Worm (Caenorhabditis elegans) whole organism, L1 larva: ENCODE results near the gene str-143.

Experiments used
- C04F5.9 ChIP-seq: sonication (generic microtip); optimal IDR thresholded peaks from 2 replicates; lab custom pipeline; 2016; ENCODE audit warnings: missing genetic modification characterization, missing compliant biosample characterization
- C34B4.2 ChIP-seq: sonication (generic microtip); optimal IDR thresholded peaks from 2 replicates; lab custom pipeline; 2017; ENCODE audit warnings: mild to moderate bottlenecking, missing genetic modification characterization, missing compliant biosample characterization
- aly-2 ChIP-seq: fragments of 150-350 bp; optimal IDR thresholded peaks from 2 replicates; lab custom pipeline; 2014; ENCODE audit warnings: missing biosample characterization, missing genetic modification characterization
- blmp-1 ChIP-seq: fragments of 150-350 bp; optimal IDR thresholded peaks from 2 replicates; lab custom pipeline; 2014; ENCODE audit warnings: missing biosample characterization, missing genetic modification characterization
- ceh-63 ChIP-seq: fragments of 200-800 bp; sonication (Bioruptor generic); optimal IDR thresholded peaks from 2 replicates; lab custom pipeline; 2018; ENCODE audit warnings: mild to moderate bottlenecking, missing genetic modification characterization, missing compliant biosample characterization
- dpl-1 ChIP-seq, 3 experiments: fragments of 150-350 bp in 2 of 3; sonication (generic microtip) in 1 of 3; optimal IDR thresholded peaks; 2 replicates each; lab custom pipeline; 2014 to 2017; ENCODE audit warnings: missing biosample characterization in 3 of 3, missing genetic modification characterization in 3 of 3, missing genetic modification reagents in 3 of 3
- dsc-1 ChIP-seq: sonication (generic microtip); optimal IDR thresholded peaks from 2 replicates; lab custom pipeline; 2016; ENCODE audit warnings: mild to moderate bottlenecking, missing genetic modification characterization, missing compliant biosample characterization
- egl-27 ChIP-seq, 2 experiments: fragments of 150-350 bp in 1 of 2; sonication (generic microtip); optimal IDR thresholded peaks; 3 replicates each; lab custom pipeline; 2017 to 2018; ENCODE audit warnings: missing biosample characterization in 2 of 2, missing genetic modification characterization in 2 of 2, missing genetic modification reagents in 2 of 2
- elt-2 ChIP-seq: sonication (generic microtip); optimal IDR thresholded peaks from 2 replicates; lab custom pipeline; 2016; ENCODE audit warnings: missing genetic modification characterization, mild to moderate bottlenecking, inconsistent platforms, missing compliant biosample characterization, missing genetic modification reagents
- elt-3 ChIP-seq, 6 experiments: fragments of 150-350 bp in 1 of 6; sonication (generic microtip); optimal IDR thresholded peaks; 2 replicates each; lab custom pipeline; 2017 to 2018; ENCODE audit warnings: missing biosample characterization in 6 of 6, missing genetic modification characterization in 6 of 6, inconsistent platforms in 1 of 6
- fkh-10 ChIP-seq: sonication (generic microtip); optimal IDR thresholded peaks from 2 replicates; lab custom pipeline; 2017; ENCODE audit warnings: missing biosample characterization, missing genetic modification reagents, missing genetic modification characterization
- fkh-8 ChIP-seq: sonication (generic microtip); optimal IDR thresholded peaks from 2 replicates; lab custom pipeline; 2016; ENCODE audit warnings: mild to moderate bottlenecking, missing genetic modification characterization, missing compliant biosample characterization
- fos-1 ChIP-seq: fragments of 150-350 bp; optimal IDR thresholded peaks from 2 replicates; lab custom pipeline; 2014; ENCODE audit warnings: missing biosample characterization, missing genetic modification characterization
- hlh-17 ChIP-seq: fragments of 200-800 bp; sonication (Bioruptor generic); optimal IDR thresholded peaks from 2 replicates; lab custom pipeline; 2018; ENCODE audit warnings: missing genetic modification characterization, mild to moderate bottlenecking, missing compliant biosample characterization, moderate library complexity, borderline replicate concordance
- hpl-2 ChIP-seq: fragments of 150-350 bp; optimal IDR thresholded peaks from 2 replicates; lab custom pipeline; 2014; ENCODE audit warnings: missing biosample characterization, missing genetic modification reagents, missing genetic modification characterization
- isw-1 ChIP-seq: fragments of 200-800 bp; sonication (Bioruptor generic); IDR thresholded peaks from 2 replicates; pipeline ENCODE4 v1.3.6; 2022; ENCODE audit warnings: missing genetic modification characterization, missing compliant biosample characterization
- jun-1 ChIP-seq: fragments of 150-350 bp; optimal IDR thresholded peaks from 2 replicates; lab custom pipeline; 2014; ENCODE audit warnings: missing biosample characterization, missing genetic modification reagents, missing genetic modification characterization
- lin-39 ChIP-seq: fragments of 150-350 bp; optimal IDR thresholded peaks from 2 replicates; lab custom pipeline; 2014; ENCODE audit warnings: missing biosample characterization, missing genetic modification reagents, missing genetic modification characterization
- mdl-1 ChIP-seq, 2 experiments: fragments of 150-350 bp; optimal IDR thresholded peaks; 2 replicates each; lab custom pipeline; 2014 to 2017; ENCODE audit warnings: missing biosample characterization in 2 of 2, missing genetic modification characterization in 2 of 2, inconsistent platforms in 1 of 2
- nhr-11 ChIP-seq: fragments of 150-350 bp; optimal IDR thresholded peaks from 2 replicates; lab custom pipeline; 2014; ENCODE audit warnings: missing biosample characterization, missing genetic modification characterization
- nhr-12 ChIP-seq: sonication (generic microtip); optimal IDR thresholded peaks from 2 replicates; lab custom pipeline; 2017; ENCODE audit warnings: missing biosample characterization, missing genetic modification characterization
- nhr-20 ChIP-seq: sonication (generic microtip); optimal IDR thresholded peaks from 2 replicates; lab custom pipeline; 2016; ENCODE audit warnings: mild to moderate bottlenecking, missing genetic modification characterization, missing compliant biosample characterization
- nhr-237 ChIP-seq: fragments of 150-350 bp; optimal IDR thresholded peaks from 2 replicates; lab custom pipeline; 2014; ENCODE audit warnings: missing biosample characterization, missing genetic modification characterization
- nhr-28 ChIP-seq: fragments of 150-350 bp; optimal IDR thresholded peaks from 2 replicates; lab custom pipeline; 2014; ENCODE audit warnings: missing biosample characterization, missing genetic modification characterization
- nhr-47 ChIP-seq: sonication (generic microtip); optimal IDR thresholded peaks from 2 replicates; lab custom pipeline; 2016; ENCODE audit warnings: mild to moderate bottlenecking, missing genetic modification characterization, moderate library complexity, missing compliant biosample characterization
- nhr-77 ChIP-seq: fragments of 150-350 bp; optimal IDR thresholded peaks from 2 replicates; lab custom pipeline; 2014; ENCODE audit warnings: missing biosample characterization, missing genetic modification characterization
- nhr-84 ChIP-seq: sonication (generic microtip); optimal IDR thresholded peaks from 2 replicates; lab custom pipeline; 2017; ENCODE audit warnings: missing biosample characterization, missing genetic modification characterization
- nhr-85 ChIP-seq: sonication (generic microtip); peaks from one replicate; lab custom pipeline; 2016; ENCODE audit warnings: missing genetic modification characterization, inconsistent platforms, missing compliant biosample characterization
- nhr-90 ChIP-seq: sonication (generic microtip); optimal IDR thresholded peaks from 2 replicates; lab custom pipeline; 2016; ENCODE audit warnings: mild to moderate bottlenecking, missing genetic modification characterization, missing compliant biosample characterization; ENCODE audit not compliant: poor library complexity
- pag-3 ChIP-seq: sonication (generic microtip); optimal IDR thresholded peaks from 2 replicates; lab custom pipeline; 2017; ENCODE audit warnings: missing genetic modification characterization, mild to moderate bottlenecking, missing compliant biosample characterization, antibody characterized with exemption, borderline replicate concordance; ENCODE audit not compliant: insufficient read depth
- pqm-1 ChIP-seq: sonication (generic microtip); optimal IDR thresholded peaks from 3 replicates; lab custom pipeline; 2017; ENCODE audit warnings: missing biosample characterization, missing genetic modification characterization
- rnt-1 ChIP-seq: sonication (generic microtip); optimal IDR thresholded peaks from 2 replicates; lab custom pipeline; 2016; ENCODE audit warnings: mild to moderate bottlenecking, missing genetic modification characterization, moderate library complexity, missing compliant biosample characterization
- snpc-4 ChIP-seq: fragments of 150-350 bp; optimal IDR thresholded peaks from 2 replicates; lab custom pipeline; 2014; ENCODE audit warnings: missing biosample characterization, missing genetic modification characterization
- snu-23 ChIP-seq: sonication (generic microtip); optimal IDR thresholded peaks from 2 replicates; lab custom pipeline; 2016; ENCODE audit warnings: missing genetic modification characterization, missing compliant biosample characterization
- sptf-1 ChIP-seq: fragments of 150-350 bp; optimal IDR thresholded peaks from 2 replicates; lab custom pipeline; 2014; ENCODE audit warnings: missing biosample characterization, missing genetic modification characterization
- sup-37 ChIP-seq: fragments of 200-800 bp; sonication (Bioruptor generic); optimal IDR thresholded peaks from 2 replicates; lab custom pipeline; 2018; ENCODE audit warnings: mild to moderate bottlenecking, missing genetic modification characterization, missing compliant biosample characterization
- tbx-2 ChIP-seq: sonication (generic microtip); optimal IDR thresholded peaks from 2 replicates; lab custom pipeline; 2016; ENCODE audit warnings: missing genetic modification characterization, missing compliant biosample characterization
- unc-62 ChIP-seq: fragments of 150-350 bp; optimal IDR thresholded peaks from 2 replicates; lab custom pipeline; 2014; ENCODE audit warnings: missing biosample characterization, missing genetic modification reagents, missing genetic modification characterization
- unc-98 ChIP-seq: fragments of 200-800 bp; sonication (Bioruptor generic); IDR thresholded peaks from 2 replicates; pipeline ENCODE4 v1.3.6; 2022; ENCODE audit warnings: missing genetic modification characterization, missing compliant biosample characterization
- vab-15 ChIP-seq: sonication (generic microtip); optimal IDR thresholded peaks from 2 replicates; lab custom pipeline; 2017; ENCODE audit warnings: missing genotype, mild to moderate bottlenecking, missing genetic modification characterization, missing compliant biosample characterization
- xbp-1 ChIP-seq: sonication (generic microtip); optimal IDR thresholded peaks from 2 replicates; lab custom pipeline; 2016; ENCODE audit warnings: missing genetic modification characterization, missing compliant biosample characterization
- zag-1 ChIP-seq: fragments of 150-350 bp; optimal IDR thresholded peaks from 2 replicates; lab custom pipeline; 2014; ENCODE audit warnings: missing biosample characterization, missing genetic modification characterization
- zip-4 ChIP-seq: fragments of 200-800 bp; sonication (Bioruptor generic); optimal IDR thresholded peaks from 2 replicates; lab custom pipeline; 2018; ENCODE audit warnings: mild to moderate bottlenecking, missing genetic modification characterization, moderate library complexity, missing compliant biosample characterization
- ztf-4 ChIP-seq: fragments of 150-350 bp; optimal IDR thresholded peaks from 2 replicates; lab custom pipeline; 2014; ENCODE audit warnings: missing biosample characterization, missing genetic modification characterization

str-143 gene

DNA sequence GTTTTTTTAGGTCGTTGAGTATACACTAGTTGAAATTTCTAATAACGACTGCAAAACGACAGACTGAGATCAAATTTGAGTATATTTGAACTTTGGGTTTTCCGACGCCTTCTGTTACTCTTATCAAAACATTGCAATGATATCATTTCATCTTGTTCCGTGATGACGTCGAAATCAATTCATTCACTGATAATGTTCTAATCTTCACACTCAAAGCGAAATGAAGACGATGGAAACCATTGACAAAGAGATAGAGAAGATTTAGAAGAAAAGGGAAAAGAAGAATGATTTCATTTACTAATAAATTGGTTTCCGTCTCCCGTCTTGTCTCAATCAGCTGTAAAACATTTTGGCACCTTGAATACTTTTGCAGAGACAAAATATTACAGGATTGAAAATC is 3.6 kb upstream of the str-143 start:
- TF ChIP-seq egl-27 (tag; optimal IDR thresholded peaks at IDR 0.05; lab: Kevin White, UChicago) (no peak), dpl-1 (GFP tag; optimal IDR thresholded peaks at IDR 0.05; lab: Kevin White, UChicago) (no peak), jun-1 (no peak), elt-3 (tag; optimal IDR thresholded peaks at IDR 0.05; lab: Kevin White, UChicago) (peak in 5 of 6 experiments; percentile 78 to 89 (median 86)), nhr-20 (tag; lab: Kevin White, UChicago) (peak; percentile 29), rnt-1 (tag; lab: Kevin White, UChicago) (no peak), zip-4 (GFP tag; lab: Kevin White, UChicago) (no peak), nhr-47 (tag; lab: Kevin White, UChicago) (no peak), nhr-237 (tag; lab: Kevin White, UChicago) (no peak), pag-3 (tag; lab: Kevin White, UChicago) (no peak), mdl-1 (tag; optimal IDR thresholded peaks at IDR 0.05; lab: Kevin White, UChicago) (no peak), nhr-84 (tag; lab: Kevin White, UChicago) (no peak), fkh-10 (no peak), nhr-12 (no peak), hpl-2 (GFP tag; lab: Kevin White, UChicago) (no peak), sptf-1 (no peak), lin-39 (tag; lab: Kevin White, UChicago) (no peak), C34B4.2 (no peak), nhr-90 (tag; lab: Kevin White, UChicago) (no peak), nhr-11 (tag; lab: Kevin White, UChicago) (no peak), sup-37 (GFP tag; lab: Kevin White, UChicago) (no peak), zag-1 (no peak), tbx-2 (tag; lab: Kevin White, UChicago) (no peak), dsc-1 (tag; lab: Kevin White, UChicago) (peak; percentile 56), nhr-28 (tag; lab: Kevin White, UChicago) (no peak), unc-98 (GFP tag; lab: Robert Waterston, UW) (no peak), fkh-8 (tag; lab: Kevin White, UChicago) (no peak), ceh-63 (GFP tag; lab: Kevin White, UChicago) (no peak), vab-15 (tag; lab: Kevin White, UChicago) (no peak), unc-62 (no peak), blmp-1 (tag; lab: Kevin White, UChicago) (peak; percentile 89), C04F5.9 (tag; lab: Kevin White, UChicago) (no peak), nhr-85 (tag; lab: Kevin White, UChicago) (peak; percentile 85), fos-1 (tag; lab: Kevin White, UChicago) (no peak), xbp-1 (tag; lab: Kevin White, UChicago) (no peak)

DNA sequence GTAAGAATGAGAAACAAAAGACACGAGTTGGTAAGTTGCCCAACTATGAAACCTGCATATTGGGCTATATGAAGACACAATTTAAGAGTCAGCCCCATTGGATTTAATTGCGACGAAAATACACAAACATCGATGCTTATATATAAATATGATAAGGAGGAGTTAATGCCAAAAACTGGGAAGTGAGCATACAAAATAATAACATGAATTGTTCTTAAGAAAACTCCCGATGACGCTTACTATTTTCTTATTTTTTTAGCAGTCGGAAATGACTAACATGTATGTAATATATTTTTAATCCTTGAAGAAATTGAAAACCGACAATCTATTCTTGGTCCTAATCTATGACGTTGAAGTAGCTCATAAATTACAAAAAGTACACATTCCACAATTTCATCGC is 2.5 kb upstream of the str-143 start, which contains the start of gene str-144:
Gene str-144, minus strand, starts transcription at position 101 of the 400 bp plus-strand sequence.
- TF ChIP-seq nhr-11 (tag; lab: Kevin White, UChicago) = no peak
- TF ChIP-seq dsc-1 (tag; lab: Kevin White, UChicago) = peak; percentile 15
- no peak for TF ChIP-seq aly-2 (tag; lab: Kevin White, UChicago)
- no peak for TF ChIP-seq hlh-17 (GFP tag; lab: Kevin White, UChicago)
- TF ChIP-seq nhr-84 (tag; lab: Kevin White, UChicago) = no peak

DNA sequence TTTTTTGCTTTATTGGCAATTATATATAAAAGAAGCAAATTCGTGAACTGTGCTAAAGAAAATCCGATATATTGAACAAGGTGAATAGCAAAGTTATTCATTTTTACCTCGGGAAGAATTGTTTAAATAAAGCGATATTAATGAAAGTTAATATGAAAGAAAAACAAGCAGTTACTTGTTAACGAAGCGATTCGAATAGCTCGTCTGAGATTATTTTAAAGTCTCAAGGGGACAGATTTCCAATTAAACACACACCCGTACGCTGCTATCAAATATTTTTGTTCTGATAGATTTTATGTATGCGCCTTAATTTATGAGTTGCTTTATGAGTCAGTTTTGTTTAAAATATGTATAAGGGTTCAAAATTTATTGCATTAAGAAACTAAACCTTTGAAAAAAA is 1.7 kb downstream of the str-143 start, which contains the start of gene str-140:
Gene str-140, minus strand, starts transcription at position 101 of the 400 bp plus-strand sequence.
- TF ChIP-seq elt-2 (tag; lab: Kevin White, UChicago) = no peak
- TF ChIP-seq snpc-4 (tag; lab: Kevin White, UChicago) = no peak
- TF ChIP-seq isw-1 = no peak
- TF ChIP-seq pag-3 (tag; lab: Kevin White, UChicago) = no peak
- no peak for TF ChIP-seq nhr-77 (tag; lab: Kevin White, UChicago)
- no peak for TF ChIP-seq snu-23 (GFP tag; lab: Kevin White, UChicago)
- no peak for TF ChIP-seq unc-62
- TF ChIP-seq ztf-4 (tag; lab: Kevin White, UChicago) = no peak
- TF ChIP-seq pqm-1 (tag; lab: Kevin White, UChicago) = no peak
- no peak for TF ChIP-seq nhr-85 (tag; lab: Kevin White, UChicago)
